Fruit fly (Drosophila melanogaster) whole organism, embryonic: ENCODE measurements around the gene CG46059.
A peak's percentile ranks its signal among the peaks of the same experiment; 100 is the strongest.

Experiments used
- Abd-B ChIP-seq: fragments of 200-800 bp; sonication (Bioruptor generic); optimal IDR thresholded peaks from 2 replicates; lab custom pipeline; 2018; ENCODE audit warnings: missing biosample characterization, mild to moderate bottlenecking, missing genetic modification characterization, moderate library complexity
- Aef1 ChIP-seq: fragments of 200-800 bp; sonication (Bioruptor generic); IDR thresholded peaks from 3 replicates; pipeline ENCODE4 v1.3.6; 2022; ENCODE audit warnings: missing biosample characterization, missing genetic modification characterization
- Antp ChIP-seq: fragments of 200-800 bp; sonication (Bioruptor generic); optimal IDR thresholded peaks from 3 replicates; lab custom pipeline; 2016; ENCODE audit warnings: missing biosample characterization, missing genetic modification characterization
- Bgb ChIP-seq: fragments of 200-800 bp; sonication (Bioruptor generic); IDR thresholded peaks from 2 replicates; pipeline ENCODE4 v1.3.6; 2022; ENCODE audit warnings: missing biosample characterization, missing genetic modification characterization; ENCODE audit not compliant: partially characterized antibody
- Blimp-1 ChIP-seq: fragments of 200-800 bp; sonication (Bioruptor generic); optimal IDR thresholded peaks from 3 replicates; lab custom pipeline; 2018; ENCODE audit warnings: missing biosample characterization, missing genetic modification characterization, mild to moderate bottlenecking, moderate library complexity, missing genetic modification reagents
- CG10267 ChIP-seq: fragments of 200-800 bp; sonication (Bioruptor generic); optimal IDR thresholded peaks from 2 replicates; lab custom pipeline; 2018; ENCODE audit warnings: missing biosample characterization, mild to moderate bottlenecking, missing genetic modification characterization, moderate library complexity
- CG11398 ChIP-seq: fragments of 200-800 bp; sonication (Bioruptor generic); optimal IDR thresholded peaks from 2 replicates; lab custom pipeline; 2016; ENCODE audit warnings: missing biosample characterization, missing genetic modification characterization
- CG11695 ChIP-seq: fragments of 200-800 bp; sonication (Bioruptor generic); IDR thresholded peaks from 3 replicates; pipeline ENCODE4 v1.3.6; 2022; ENCODE audit warnings: missing biosample characterization, missing genetic modification characterization
- CG13287 ChIP-seq: fragments of 200-800 bp; sonication (Bioruptor generic); IDR thresholded peaks from 2 replicates; pipeline ENCODE4 v1.3.6; 2022; ENCODE audit warnings: missing biosample characterization, missing genetic modification characterization; ENCODE audit not compliant: partially characterized antibody
- CG13424 ChIP-seq: fragments of 200-800 bp; sonication (Bioruptor generic); optimal IDR thresholded peaks from 2 replicates; lab custom pipeline; 2019; ENCODE audit warnings: missing biosample characterization, mild to moderate bottlenecking, missing genetic modification characterization, moderate library complexity
- CG13624 ChIP-seq: fragments of 200-800 bp; sonication (Bioruptor generic); optimal IDR thresholded peaks from 2 replicates; lab custom pipeline; 2016; ENCODE audit warnings: missing biosample characterization, missing genetic modification characterization
- CG13894 ChIP-seq: fragments of 200-800 bp; sonication (Bioruptor generic); optimal IDR thresholded peaks from 3 replicates; lab custom pipeline; 2018; ENCODE audit warnings: missing biosample characterization, mild to moderate bottlenecking, missing genetic modification characterization, moderate library complexity
- CG17186 ChIP-seq: fragments of 200-800 bp; sonication (Bioruptor generic); optimal IDR thresholded peaks from 3 replicates; lab custom pipeline; 2017; ENCODE audit warnings: missing biosample characterization, missing genetic modification reagents, missing genetic modification characterization
- CG18262 ChIP-seq: fragments of 200-800 bp; optimal IDR thresholded peaks from 3 replicates; lab custom pipeline; 2019; ENCODE audit warnings: missing biosample characterization, mild to moderate bottlenecking, missing genetic modification characterization, moderate library complexity
- CG2129 ChIP-seq: fragments of 200-800 bp; sonication (Bioruptor generic); IDR thresholded peaks from 2 replicates; pipeline ENCODE4 v1.3.6; 2022; ENCODE audit warnings: missing biosample characterization, missing genetic modification characterization; ENCODE audit not compliant: partially characterized antibody
- CG32772 ChIP-seq: fragments of 200-800 bp; sonication (Bioruptor generic); IDR thresholded peaks from 2 replicates; pipeline ENCODE4 v1.3.6; 2022; ENCODE audit warnings: missing biosample characterization, missing genetic modification characterization
- CG4328 ChIP-seq: fragments of 200-800 bp; sonication (Bioruptor generic); optimal IDR thresholded peaks from 3 replicates; lab custom pipeline; 2017; ENCODE audit warnings: missing biosample characterization, missing genetic modification reagents, missing genetic modification characterization
- CG7556 ChIP-seq: fragments of 200-800 bp; sonication (Bioruptor generic); optimal IDR thresholded peaks from 2 replicates; lab custom pipeline; 2017; ENCODE audit warnings: missing biosample characterization, mild to moderate bottlenecking, missing genetic modification characterization
- CG8924 ChIP-seq: fragments of 200-800 bp; optimal IDR thresholded peaks from 3 replicates; lab custom pipeline; 2019; ENCODE audit warnings: missing biosample characterization, mild to moderate bottlenecking, missing genetic modification characterization, moderate library complexity
- CG9797 ChIP-seq: fragments of 200-800 bp; sonication (Bioruptor generic); optimal IDR thresholded peaks from 3 replicates; lab custom pipeline; 2018; ENCODE audit warnings: missing biosample characterization, mild to moderate bottlenecking, missing genetic modification characterization
- D19A ChIP-seq: fragments of 200-800 bp; optimal IDR thresholded peaks from 3 replicates; lab custom pipeline; 2019; ENCODE audit warnings: missing biosample characterization, mild to moderate bottlenecking, missing genetic modification characterization, moderate library complexity
- Elba2 ChIP-seq: fragments of 200-800 bp; sonication (Bioruptor generic); optimal IDR thresholded peaks from 3 replicates; lab custom pipeline; 2016; ENCODE audit warnings: missing biosample characterization, missing genetic modification characterization
- Ets97D ChIP-seq: fragments of 200-800 bp; sonication (Bioruptor generic); optimal IDR thresholded peaks from 3 replicates; lab custom pipeline; 2016; ENCODE audit warnings: missing biosample characterization, missing genetic modification characterization
- Fer1 ChIP-seq: fragments of 200-800 bp; sonication (Bioruptor generic); optimal IDR thresholded peaks from 2 replicates; lab custom pipeline; 2017; ENCODE audit warnings: missing biosample characterization, mild to moderate bottlenecking, missing genetic modification characterization
- Hr51 ChIP-seq, 2 experiments: fragments of 200-800 bp; sonication (Bioruptor generic); optimal IDR thresholded peaks; 2 replicates in 1 of 2; 3 replicates in 1 of 2; lab custom pipeline; 2016 to 2018; ENCODE audit warnings: missing biosample characterization in 2 of 2, missing genetic modification characterization in 2 of 2, mild to moderate bottlenecking in 1 of 2, moderate library complexity in 1 of 2
- Max ChIP-seq: fragments of 200-800 bp; sonication (Bioruptor generic); optimal IDR thresholded peaks from 2 replicates; lab custom pipeline; 2016; ENCODE audit warnings: missing biosample characterization, mild to moderate bottlenecking, missing genetic modification characterization
- Meics ChIP-seq: fragments of 200-800 bp; sonication (Bioruptor generic); optimal IDR thresholded peaks from 2 replicates; lab custom pipeline; 2017; ENCODE audit warnings: missing biosample characterization, mild to moderate bottlenecking, missing genetic modification characterization
- Nf-YB ChIP-seq: fragments of 200-800 bp; sonication (Bioruptor generic); optimal IDR thresholded peaks from 3 replicates; lab custom pipeline; 2019; ENCODE audit warnings: missing biosample characterization, mild to moderate bottlenecking, missing genetic modification characterization, moderate library complexity
- Sry-δ ChIP-seq: fragments of 200-800 bp; sonication (Bioruptor generic); optimal IDR thresholded peaks from 2 replicates; lab custom pipeline; 2016; ENCODE audit warnings: missing biosample characterization, missing genetic modification characterization
- Stat92E ChIP-seq, 3 experiments: fragments of >200 bp in 2 of 3; fragments of 200-800 bp in 1 of 3; sonication (Bioruptor generic) in 1 of 3; optimal IDR thresholded peaks; 2 replicates each; lab custom pipeline; 2017 to 2019; ENCODE audit warnings: missing biosample characterization in 3 of 3, missing genetic modification characterization in 3 of 3, mild to moderate bottlenecking in 1 of 3, moderate library complexity in 1 of 3
- bcd ChIP-seq: fragments of 200-800 bp; sonication (Bioruptor generic); optimal IDR thresholded peaks from 2 replicates; lab custom pipeline; 2017; ENCODE audit warnings: missing biosample characterization, mild to moderate bottlenecking, missing genetic modification characterization
- fd96Cb ChIP-seq: fragments of 200-800 bp; sonication (Bioruptor generic); optimal IDR thresholded peaks from 2 replicates; lab custom pipeline; 2018; ENCODE audit warnings: missing biosample characterization, mild to moderate bottlenecking, missing genetic modification characterization, moderate library complexity
- gcm ChIP-seq: fragments of 200-800 bp; sonication (Bioruptor generic); optimal IDR thresholded peaks from 2 replicates; lab custom pipeline; 2019; ENCODE audit warnings: missing biosample characterization, mild to moderate bottlenecking, missing genetic modification characterization, moderate library complexity
- ken ChIP-seq: fragments of 200-800 bp; sonication (Bioruptor generic); IDR thresholded peaks from 3 replicates; pipeline ENCODE4 v1.3.6; 2022; ENCODE audit warnings: missing biosample characterization, missing genetic modification characterization
- lola ChIP-seq, 3 experiments: fragments of >200 bp in 2 of 3; fragments of 200-800 bp in 1 of 3; sonication (Bioruptor generic) in 1 of 3; optimal IDR thresholded peaks; 2 replicates each; lab custom pipeline; 2017 to 2019; ENCODE audit warnings: missing biosample characterization in 3 of 3, missing genetic modification characterization in 3 of 3, mild to moderate bottlenecking in 1 of 3, moderate library complexity in 1 of 3
- luna ChIP-seq: fragments of 200-800 bp; sonication (Bioruptor generic); optimal IDR thresholded peaks from 2 replicates; lab custom pipeline; 2016; ENCODE audit warnings: missing biosample characterization, missing genetic modification characterization
- mam ChIP-seq: fragments of 200-800 bp; sonication (Bioruptor generic); optimal IDR thresholded peaks from 3 replicates; lab custom pipeline; 2016; ENCODE audit warnings: missing biosample characterization, missing genetic modification characterization
- nmo ChIP-seq: fragments of 200-800 bp; sonication (Bioruptor generic); optimal IDR thresholded peaks from 2 replicates; lab custom pipeline; 2018; ENCODE audit warnings: missing biosample characterization, mild to moderate bottlenecking, missing genetic modification characterization, moderate library complexity
- onecut ChIP-seq: fragments of 200-800 bp; sonication (Bioruptor generic); IDR thresholded peaks from 2 replicates; pipeline ENCODE4 v1.3.6; 2022; ENCODE audit warnings: missing biosample characterization, missing genetic modification characterization
- pfk ChIP-seq: fragments of 200-800 bp; sonication (Bioruptor generic); optimal IDR thresholded peaks from 2 replicates; lab custom pipeline; 2018; ENCODE audit warnings: missing biosample characterization, mild to moderate bottlenecking, missing genetic modification characterization, moderate library complexity
- phol ChIP-seq: fragments of 200-800 bp; sonication (Bioruptor generic); optimal IDR thresholded peaks from 3 replicates; lab custom pipeline; 2018; ENCODE audit warnings: missing biosample characterization, mild to moderate bottlenecking, missing genetic modification characterization, moderate library complexity
- pum ChIP-seq: fragments of 200-800 bp; sonication (Bioruptor generic); optimal IDR thresholded peaks from 2 replicates; lab custom pipeline; 2016; ENCODE audit warnings: missing biosample characterization, missing genetic modification characterization
- sim ChIP-seq: fragments of 200-800 bp; sonication (Bioruptor generic); IDR thresholded peaks from 2 replicates; pipeline ENCODE4 v1.3.6; 2022; ENCODE audit warnings: missing biosample characterization, missing genetic modification characterization
- sqz ChIP-seq: fragments of 200-800 bp; sonication (Bioruptor generic); optimal IDR thresholded peaks from 3 replicates; lab custom pipeline; 2018; ENCODE audit warnings: missing biosample characterization, mild to moderate bottlenecking, missing genetic modification characterization
- twi ChIP-seq: fragments of 200-800 bp; optimal IDR thresholded peaks from 2 replicates; lab custom pipeline; 2019; ENCODE audit warnings: missing biosample characterization, mild to moderate bottlenecking, missing genetic modification characterization, moderate library complexity
- zen2 ChIP-seq: fragments of 200-800 bp; sonication (Bioruptor generic); IDR thresholded peaks from 3 replicates; pipeline ENCODE4 v1.3.6; 2022; ENCODE audit warnings: missing biosample characterization, missing genetic modification characterization; ENCODE audit not compliant: partially characterized antibody

The CG46059 gene

DNA sequence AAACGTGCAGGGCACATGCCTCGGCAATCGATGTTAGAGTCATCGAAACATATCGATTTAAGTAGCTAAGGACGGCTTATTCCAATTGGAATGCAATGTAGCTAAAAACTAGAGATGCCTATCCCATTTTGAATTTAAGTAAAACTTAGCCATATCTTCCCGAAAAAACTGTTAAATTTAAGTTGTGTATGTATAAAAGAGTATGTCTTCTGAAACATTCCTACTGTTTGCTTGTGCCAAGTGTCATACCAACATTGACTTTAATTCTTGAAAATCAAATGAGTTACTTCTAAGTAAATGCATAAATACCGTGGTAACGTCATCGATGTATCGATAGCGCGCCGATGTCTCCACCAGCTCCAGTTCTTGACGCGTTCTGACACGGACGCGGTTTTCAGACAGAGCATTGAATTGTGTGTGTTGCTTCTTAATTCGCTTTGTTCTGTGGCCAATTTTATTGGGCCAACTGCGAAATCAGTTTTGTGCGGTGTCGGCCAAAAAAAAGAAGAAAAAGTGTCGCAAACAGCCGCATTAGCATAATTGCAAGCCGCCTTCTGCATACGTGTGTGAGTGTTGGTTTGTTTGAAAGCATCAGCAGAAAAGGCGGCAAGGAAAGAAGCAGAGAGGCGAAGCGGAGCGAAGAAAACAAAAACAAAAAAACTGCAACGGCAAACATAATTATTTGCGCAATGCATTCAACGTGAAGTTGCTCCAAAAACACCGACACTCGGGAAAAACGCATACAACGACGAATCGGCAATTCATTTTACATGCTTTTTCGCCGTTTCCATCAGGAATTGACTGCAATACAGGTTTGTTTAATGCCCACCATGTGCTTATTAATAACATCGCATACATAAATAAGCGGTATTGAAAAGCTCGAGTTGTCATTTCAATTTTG lies 49.9 kb downstream of the CG46059 start, which contains the start of gene brat (continued):
- TF ChIP-seq CG4328 (GFP tag; lab: Kevin White, UChicago), result peak; percentile 28
- peak; percentile 85 for TF ChIP-seq Bgb (GFP tag; lab: Robert Waterston, UW)
- TF ChIP-seq D19A (tag; lab: Kevin White, UChicago), result peak; percentile 64
- TF ChIP-seq ken (GFP tag; lab: Robert Waterston, UW), result no peak
- peak; percentile 1 for TF ChIP-seq fd96Cb (tag; lab: Kevin White, UChicago)
- peak; percentile 56 for TF ChIP-seq CG18262 (tag; lab: Kevin White, UChicago)
- TF ChIP-seq Sry-δ (GFP tag; lab: Kevin White, UChicago), result peak; percentile 93
- TF ChIP-seq sim (GFP tag; lab: Robert Waterston, UW), result no peak
- 0 out of 2 replicates have a peak, but pooled peaks have one; percentile 11 for TF ChIP-seq onecut (GFP tag; lab: Robert Waterston, UW)
- TF ChIP-seq Fer1 (GFP tag; lab: Kevin White, UChicago), result peak; percentile 25
- TF ChIP-seq Hr51 (GFP tag; optimal IDR thresholded peaks at IDR 0.05; lab: Kevin White, UChicago), result peak; percentile 29 to 42
- peak in 1 of 3 experiments; percentile 48 for TF ChIP-seq lola (GFP tag; optimal IDR thresholded peaks at IDR 0.05; lab: Kevin White, UChicago)
- peak; percentile 91 for TF ChIP-seq CG2129
- peak; percentile 93 for TF ChIP-seq CG13287 (GFP tag; lab: Robert Waterston, UW)
- TF ChIP-seq Elba2 (GFP tag; lab: Kevin White, UChicago), result peak; percentile 76
- TF ChIP-seq CG9797 (GFP tag; lab: Kevin White, UChicago), result peak; percentile 27
- peak; percentile 13 for TF ChIP-seq CG11398 (GFP tag; lab: Kevin White, UChicago)
- peak; percentile 51 for TF ChIP-seq Abd-B (GFP tag; lab: Kevin White, UChicago)
- TF ChIP-seq CG13624 (GFP tag; lab: Kevin White, UChicago), result peak; percentile 47
- TF ChIP-seq CG8924 (tag; lab: Kevin White, UChicago), result peak; percentile 47
- TF ChIP-seq CG13424, result peak; percentile 64
- TF ChIP-seq Nf-YB, result peak; percentile 8
- peak; percentile 40 for TF ChIP-seq pum (GFP tag; lab: Kevin White, UChicago)
- TF ChIP-seq Ets97D, result peak; percentile 56
- peak; percentile 77 for TF ChIP-seq CG10267 (tag; lab: Kevin White, UChicago)
- no peak for TF ChIP-seq Stat92E (GFP tag; optimal IDR thresholded peaks at IDR 0.05; lab: Kevin White, UChicago)
- peak; percentile 66 for TF ChIP-seq phol (tag; lab: Kevin White, UChicago)
- peak; percentile 82 for TF ChIP-seq nmo
- TF ChIP-seq CG32772 (GFP tag; lab: Robert Waterston, UW), result 0 out of 2 replicates have a peak, but pooled peaks have one; percentile 4
- TF ChIP-seq sqz (GFP tag; lab: Kevin White, UChicago), result peak; percentile 28
- TF ChIP-seq gcm, result no peak
- TF ChIP-seq bcd (GFP tag; lab: Kevin White, UChicago), result peak; percentile 54
- peak; percentile 73 for TF ChIP-seq mam (GFP tag; lab: Kevin White, UChicago)
- peak; percentile 31 for TF ChIP-seq CG13894 (tag; lab: Kevin White, UChicago)
- TF ChIP-seq zen2 (GFP tag; lab: Robert Waterston, UW), result peak; percentile 78; the same call in 1 of the 3 replicates
- peak; percentile 66 for TF ChIP-seq Antp
- no peak for TF ChIP-seq pfk (GFP tag; lab: Kevin White, UChicago)
- peak; percentile 1 for TF ChIP-seq CG7556
- TF ChIP-seq Aef1 (GFP tag; lab: Robert Waterston, UW), result no peak
- peak; percentile 44 for TF ChIP-seq luna (GFP tag; lab: Kevin White, UChicago)
- TF ChIP-seq Max, result peak; percentile 64
- peak; percentile 46 for TF ChIP-seq CG17186 (GFP tag; lab: Kevin White, UChicago)
- TF ChIP-seq twi (tag; lab: Kevin White, UChicago), result peak; percentile 46
- no peak for TF ChIP-seq Blimp-1 (GFP tag; lab: Kevin White, UChicago)
- TF ChIP-seq CG11695 (GFP tag; lab: Robert Waterston, UW), result 0 out of 3 replicates have a peak, but pooled peaks have one; percentile 9
- peak; percentile 27 for TF ChIP-seq Meics
